Fruit fly (Drosophila melanogaster): ENCODE measurements around the gene Vti1b.

The Vti1b gene

dm6 chr3R:18436550-18437362, 40.0 kb downstream of the Vti1b start:
- TF ChIP-seq CG8478 (optimal IDR thresholded peaks at IDR 0.05) (no peak), CTCF (optimal IDR thresholded peaks at IDR 0.05) (no peak)

- no peak for TF ChIP-seq CTCF (optimal IDR thresholded peaks at IDR 0.05)
- TF ChIP-seq CG8478 (optimal IDR thresholded peaks at IDR 0.05) = no peak
Measured at dm6 chr3R:18438181-18438826, 41.5 kb downstream of the Vti1b start.

- TF ChIP-seq CG8478 (optimal IDR thresholded peaks at IDR 0.05) (no peak), CTCF (optimal IDR thresholded peaks at IDR 0.05) (no peak)
Measured at dm6 chr3R:18438827-18439717, 42.3 kb downstream of the Vti1b start.

dm6 chr3R:18443232-18443631, 46.4 kb downstream of the Vti1b start:
- TF ChIP-seq CG8478 (optimal IDR thresholded peaks at IDR 0.05) (no peak), CTCF (optimal IDR thresholded peaks at IDR 0.05) (no peak)

dm6 chr3R:18445148-18445843, 48.5 kb downstream of the Vti1b start:
- TF ChIP-seq CTCF (optimal IDR thresholded peaks at IDR 0.05) (no peak), CG8478 (optimal IDR thresholded peaks at IDR 0.05) (no peak)

- TF ChIP-seq CTCF (optimal IDR thresholded peaks at IDR 0.05) = no peak
- no peak for TF ChIP-seq CG8478 (optimal IDR thresholded peaks at IDR 0.05)
Measured at dm6 chr3R:18447146-18447773, 50.5 kb downstream of the Vti1b start.

dm6 chr3R:18448059-18448979, 51.5 kb downstream of the Vti1b start:
- TF ChIP-seq CG8478 (optimal IDR thresholded peaks at IDR 0.05) (no peak), CTCF (optimal IDR thresholded peaks at IDR 0.05) (no peak)

dm6 chr3R:18449188-18449587, 52.4 kb downstream of the Vti1b start:
- TF ChIP-seq CTCF (optimal IDR thresholded peaks at IDR 0.05) = no peak
- TF ChIP-seq CG8478 (optimal IDR thresholded peaks at IDR 0.05) = no peak

All from S2 (cell line).